Worm (Caenorhabditis elegans) whole organism, early embryonic: ENCODE data around the gene Y17D7C.1.

Experiments
- F13C5.2 ChIP-seq: sonication (generic microtip); optimal IDR thresholded peaks from 2 replicates; lab custom pipeline; 2017; ENCODE audit warnings: mild to moderate bottlenecking, missing genetic modification characterization, inconsistent platforms, missing compliant biosample characterization
- aly-1 ChIP-seq: sonication (generic microtip); optimal IDR thresholded peaks from 2 replicates; lab custom pipeline; 2016; ENCODE audit warnings: missing genetic modification characterization, missing compliant biosample characterization
- ama-1 ChIP-seq: fragments of 150-350 bp; optimal IDR thresholded peaks from 2 replicates; lab custom pipeline; 2014
- ceh-36 ChIP-seq: sonication (generic microtip); optimal IDR thresholded peaks from 2 replicates; lab custom pipeline; 2016; ENCODE audit warnings: missing genetic modification characterization, inconsistent platforms, missing compliant biosample characterization
- ets-7 ChIP-seq: sonication (generic microtip); optimal IDR thresholded peaks from 2 replicates; lab custom pipeline; 2016; ENCODE audit warnings: missing genotype, missing genetic modification characterization, missing compliant biosample characterization
- hmbx-1 ChIP-seq: sonication (generic microtip); optimal IDR thresholded peaks from 2 replicates; lab custom pipeline; 2016; ENCODE audit warnings: mild to moderate bottlenecking, missing genetic modification characterization, missing compliant biosample characterization
- pes-1 ChIP-seq: fragments of 200-800 bp; sonication (Bioruptor generic); IDR thresholded peaks from 2 replicates; pipeline ENCODE4 v1.3.6; 2022; ENCODE audit warnings: missing genetic modification reagents, missing genetic modification characterization, missing compliant biosample characterization
- tbx-11 ChIP-seq: fragments of 200-800 bp; sonication (Bioruptor generic); IDR thresholded peaks from 2 replicates; pipeline ENCODE4 v1.3.6; 2022; ENCODE audit warnings: missing genetic modification characterization, missing compliant biosample characterization
- tbx-37 ChIP-seq: fragments of 200-800 bp; sonication (Bioruptor generic); conservative IDR thresholded peaks from 2 replicates; pipeline ENCODE4 v1.3.6; 2022; ENCODE audit warnings: missing genetic modification reagents, missing genetic modification characterization, missing compliant biosample characterization

DNA sequence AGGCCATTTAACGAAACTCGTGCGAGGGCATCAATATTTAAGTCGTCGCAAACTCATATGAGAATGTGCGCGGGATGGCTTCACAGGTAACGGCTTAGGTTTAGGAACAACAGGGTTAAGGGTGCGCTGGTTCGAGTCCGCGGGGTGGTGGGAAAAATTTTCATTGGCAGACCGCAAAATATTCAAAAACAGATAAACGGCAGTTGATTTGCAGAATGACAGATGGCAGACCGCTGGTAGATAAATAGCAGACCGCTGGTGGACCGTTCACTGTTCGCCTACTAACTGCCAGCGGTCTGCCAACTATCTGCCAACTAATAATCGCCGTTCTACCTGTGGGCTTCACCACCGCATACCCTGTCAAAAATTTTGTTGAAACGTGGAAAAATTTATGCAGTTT is 5.7 kb downstream of the Y17D7C.1 start:
- TF ChIP-seq ceh-36 (tag; lab: Kevin White, UChicago) (no peak), pes-1 (GFP tag; lab: Robert Waterston, UW) (no peak), tbx-11 (GFP tag; lab: Robert Waterston, UW) (peak; percentile 40; the same call in 1 of the 2 replicates), ama-1 (lab: Kevin White, UChicago) (no peak), tbx-37 (GFP tag; lab: Robert Waterston, UW) (no peak), F13C5.2 (no peak), aly-1 (tag; lab: Kevin White, UChicago) (peak; percentile 62), ets-7 (tag; lab: Kevin White, UChicago) (no peak), hmbx-1 (tag; lab: Kevin White, UChicago) (no peak)
